Worm (Caenorhabditis elegans) whole organism, late embryonic: ENCODE data around the gene Y105C5A.15.

Experiments used
- C08G9.2 ChIP-seq: sonication (generic microtip); optimal IDR thresholded peaks from 2 replicates; lab custom pipeline; 2016; ENCODE audit warnings: mild to moderate bottlenecking, missing genetic modification characterization, moderate library complexity, missing compliant biosample characterization
- C38D4.7 ChIP-seq: fragments of 200-800 bp; sonication (Bioruptor generic); optimal IDR thresholded peaks from 2 replicates; lab custom pipeline; 2018; ENCODE audit warnings: mild to moderate bottlenecking, missing genetic modification characterization, moderate library complexity, missing compliant biosample characterization
- F13H6.1 ChIP-seq: sonication (generic microtip); optimal IDR thresholded peaks from 2 replicates; lab custom pipeline; 2016; ENCODE audit warnings: missing genetic modification characterization, missing compliant biosample characterization
- K02D7.2 ChIP-seq: sonication (generic microtip); optimal IDR thresholded peaks from 2 replicates; lab custom pipeline; 2017; ENCODE audit warnings: mild to moderate bottlenecking, missing genetic modification characterization, missing compliant biosample characterization
- ahr-1 ChIP-seq: sonication (generic microtip); optimal IDR thresholded peaks from 2 replicates; lab custom pipeline; 2016; ENCODE audit warnings: missing genetic modification characterization, missing compliant biosample characterization
- ama-1 ChIP-seq: fragments of 150-350 bp; optimal IDR thresholded peaks from 2 replicates; lab custom pipeline; 2014
- ceh-14 ChIP-seq: sonication (generic microtip); optimal IDR thresholded peaks from 2 replicates; lab custom pipeline; 2016; ENCODE audit warnings: missing genotype, missing genetic modification characterization, missing compliant biosample characterization
- ceh-18 ChIP-seq: sonication (generic microtip); optimal IDR thresholded peaks from 2 replicates; lab custom pipeline; 2016; ENCODE audit warnings: missing genetic modification characterization, missing compliant biosample characterization
- ceh-19 ChIP-seq: fragments of 200-800 bp; sonication (Bioruptor generic); optimal IDR thresholded peaks from 2 replicates; lab custom pipeline; 2018; ENCODE audit warnings: mild to moderate bottlenecking, missing genetic modification characterization, missing compliant biosample characterization
- ceh-24 ChIP-seq: sonication (generic microtip); optimal IDR thresholded peaks from 2 replicates; lab custom pipeline; 2016; ENCODE audit warnings: mild to moderate bottlenecking, missing genetic modification characterization, missing compliant biosample characterization
- ceh-30 ChIP-seq: fragments of 150-350 bp; optimal IDR thresholded peaks from 2 replicates; lab custom pipeline; 2014; ENCODE audit warnings: missing biosample characterization, missing genetic modification characterization
- ceh-31 ChIP-seq: sonication (generic microtip); optimal IDR thresholded peaks from 2 replicates; lab custom pipeline; 2016; ENCODE audit warnings: missing genetic modification characterization, missing compliant biosample characterization
- ceh-34 ChIP-seq: sonication (generic microtip); optimal IDR thresholded peaks from 2 replicates; lab custom pipeline; 2016; ENCODE audit warnings: mild to moderate bottlenecking, missing genetic modification characterization, missing compliant biosample characterization
- che-1 ChIP-seq: sonication (generic microtip); optimal IDR thresholded peaks from 2 replicates; lab custom pipeline; 2016; ENCODE audit warnings: mild to moderate bottlenecking, missing genetic modification characterization, missing compliant biosample characterization
- dve-1 ChIP-seq: sonication (generic microtip); optimal IDR thresholded peaks from 2 replicates; lab custom pipeline; 2017; ENCODE audit warnings: antibody characterized with exemption, mild to moderate bottlenecking, missing genetic modification characterization, missing compliant biosample characterization
- elt-2 ChIP-seq: sonication (generic microtip); optimal IDR thresholded peaks from 2 replicates; lab custom pipeline; 2016; ENCODE audit warnings: missing genetic modification reagents, missing genetic modification characterization, missing compliant biosample characterization
- eyg-1 ChIP-seq: sonication (generic microtip); optimal IDR thresholded peaks from 2 replicates; lab custom pipeline; 2016; ENCODE audit warnings: missing genotype, missing genetic modification characterization, missing compliant biosample characterization
- fkh-6 ChIP-seq: sonication (generic microtip); optimal IDR thresholded peaks from 2 replicates; lab custom pipeline; 2016; ENCODE audit warnings: missing genetic modification characterization, missing compliant biosample characterization
- lim-6 ChIP-seq: sonication (generic microtip); optimal IDR thresholded peaks from 2 replicates; lab custom pipeline; 2016; ENCODE audit warnings: missing genetic modification characterization, missing compliant biosample characterization
- madf-2 ChIP-seq: sonication (generic microtip); optimal IDR thresholded peaks from 2 replicates; lab custom pipeline; 2017; ENCODE audit warnings: missing genetic modification characterization, missing compliant biosample characterization
- nfya-1 ChIP-seq: sonication (generic microtip); optimal IDR thresholded peaks from 2 replicates; lab custom pipeline; 2017; ENCODE audit warnings: missing genetic modification characterization, mild to moderate bottlenecking, missing compliant biosample characterization, antibody characterized with exemption, moderate library complexity
- odd-2 ChIP-seq: sonication (generic microtip); optimal IDR thresholded peaks from 2 replicates; lab custom pipeline; 2017; ENCODE audit warnings: antibody characterized with exemption, mild to moderate bottlenecking, missing genetic modification characterization, missing compliant biosample characterization
- ref-2 ChIP-seq: sonication (generic microtip); optimal IDR thresholded peaks from 2 replicates; lab custom pipeline; 2016; ENCODE audit warnings: missing genetic modification characterization, missing compliant biosample characterization
- sdc-2 ChIP-seq: sonication (generic microtip); optimal IDR thresholded peaks from 2 replicates; lab custom pipeline; 2016; ENCODE audit warnings: missing genotype, missing genetic modification characterization, missing compliant biosample characterization
- sox-4 ChIP-seq: sonication (generic microtip); optimal IDR thresholded peaks from 2 replicates; lab custom pipeline; 2017; ENCODE audit warnings: mild to moderate bottlenecking, missing genetic modification characterization, inconsistent platforms, missing compliant biosample characterization
- unc-42 ChIP-seq: sonication (generic microtip); optimal IDR thresholded peaks from 2 replicates; lab custom pipeline; 2016; ENCODE audit warnings: missing genotype, missing genetic modification characterization, missing compliant biosample characterization
- unc-55 ChIP-seq: sonication (generic microtip); optimal IDR thresholded peaks from 2 replicates; lab custom pipeline; 2017; ENCODE audit warnings: missing biosample characterization, missing genetic modification reagents, missing genetic modification characterization
- ztf-16 ChIP-seq: sonication (generic microtip); optimal IDR thresholded peaks from 2 replicates; lab custom pipeline; 2017; ENCODE audit warnings: missing genetic modification characterization, missing compliant biosample characterization

The Y105C5A.15 gene

DNA sequence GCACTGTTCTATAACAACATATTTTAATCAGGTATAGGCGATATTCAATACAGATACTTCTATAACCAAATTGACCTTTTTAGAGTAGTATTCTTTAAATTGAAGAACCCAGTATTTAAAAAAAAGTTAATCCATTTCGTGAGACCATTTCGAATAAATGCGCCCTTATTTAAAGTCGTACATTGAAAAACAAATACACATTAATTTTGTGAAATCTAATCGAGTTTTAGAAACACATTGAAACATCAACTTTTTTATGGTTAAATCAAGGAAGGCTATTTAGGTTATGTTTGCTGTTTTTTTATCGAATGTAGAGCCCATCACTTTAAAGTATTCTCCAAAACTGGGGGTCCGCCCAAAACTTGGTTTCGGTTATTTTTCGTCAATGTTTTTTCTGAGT lies 6.3 kb downstream of the Y105C5A.15 start:
- TF ChIP-seq elt-2 (tag; lab: Kevin White, UChicago) (no peak), ceh-18 (tag; lab: Kevin White, UChicago) (no peak), eyg-1 (tag; lab: Kevin White, UChicago) (no peak), nfya-1 (no peak), ceh-31 (tag; lab: Kevin White, UChicago) (no peak), ceh-14 (no peak), sox-4 (tag; lab: Kevin White, UChicago) (no peak), lim-6 (tag; lab: Kevin White, UChicago) (no peak)
- TF ChIP-seq, all 69 proteins: peak for 0

DNA sequence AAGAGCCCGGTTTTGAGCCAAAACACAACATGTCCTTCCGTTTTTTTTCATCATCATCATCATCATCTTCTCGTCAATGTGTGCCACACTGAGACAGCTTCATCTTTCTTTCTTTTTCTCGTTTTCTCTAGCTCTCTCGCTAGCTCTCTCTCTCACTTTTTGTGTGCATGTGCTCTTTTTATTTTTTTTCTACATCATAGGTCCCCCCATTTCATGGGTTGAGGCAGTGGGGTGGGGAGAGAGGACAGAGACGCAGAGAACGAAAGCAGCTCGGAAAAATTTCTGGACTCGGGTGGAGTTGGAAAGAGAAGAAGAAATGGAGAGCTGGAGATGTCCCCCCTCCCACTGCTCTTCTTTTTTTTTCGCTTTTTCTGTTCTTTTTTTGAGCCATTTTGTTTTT lies 7.8 kb downstream of the Y105C5A.15 start:
- TF ChIP-seq ref-2 (tag; lab: Kevin White, UChicago) (no peak), ceh-18 (tag; lab: Kevin White, UChicago) (peak; percentile 78), C38D4.7 (GFP tag; lab: Kevin White, UChicago) (no peak), elt-2 (tag; lab: Kevin White, UChicago) (no peak), nfya-1 (peak; percentile 55), ama-1 (lab: Kevin White, UChicago) (no peak), ceh-19 (GFP tag; lab: Kevin White, UChicago) (peak; percentile 18), ceh-14 (peak; percentile 14), ceh-30 (tag; lab: Kevin White, UChicago) (no peak), ceh-24 (tag; lab: Kevin White, UChicago) (no peak), unc-42 (tag; lab: Kevin White, UChicago) (peak; percentile 44), sdc-2 (no peak), odd-2 (tag; lab: Kevin White, UChicago) (no peak), ceh-31 (tag; lab: Kevin White, UChicago) (peak; percentile 74), unc-55 (GFP tag; lab: Kevin White, UChicago) (peak; percentile 60)

DNA sequence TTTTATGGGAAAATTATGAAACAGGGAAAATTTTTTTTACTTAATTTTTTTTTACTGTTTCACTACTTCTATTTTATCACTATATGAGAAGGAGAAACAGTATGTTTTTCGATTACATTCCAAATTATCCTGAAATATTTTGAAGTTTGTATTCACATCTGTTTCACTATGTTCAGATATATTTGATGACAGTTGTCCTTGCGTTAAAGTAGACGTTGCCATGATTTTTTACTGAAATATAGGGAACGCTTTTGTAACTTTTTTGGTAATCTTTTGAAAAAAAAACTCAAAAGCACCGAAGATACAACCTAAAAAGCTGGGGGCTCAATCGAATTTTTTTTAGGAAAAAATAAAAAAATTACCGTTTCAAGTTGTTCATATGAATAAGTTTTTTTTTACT lies 12.5 kb downstream of the Y105C5A.15 start:
- TF ChIP-seq che-1 (tag; lab: Kevin White, UChicago): no peak

DNA sequence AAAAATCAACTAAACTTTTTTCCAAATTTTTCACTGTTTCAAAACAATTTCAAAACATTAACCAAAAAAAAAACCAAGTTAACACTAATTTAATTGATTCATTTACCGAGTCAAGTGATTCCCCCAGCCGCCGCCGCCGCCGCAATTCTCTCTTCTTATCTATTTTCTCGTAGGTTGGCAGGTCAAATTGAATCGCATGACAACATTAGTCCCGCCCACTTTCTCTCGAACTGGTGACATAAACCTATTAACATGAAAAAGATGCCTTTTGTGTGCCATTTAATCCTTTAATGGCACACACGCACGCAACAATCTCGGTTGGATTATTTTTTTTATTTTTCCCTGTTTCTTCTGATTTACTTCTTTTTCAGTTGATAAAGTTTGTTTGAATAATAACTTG lies 13.0 kb downstream of the Y105C5A.15 start:
- no peak for TF ChIP-seq ahr-1 (tag; lab: Kevin White, UChicago)
- TF ChIP-seq K02D7.2 (tag; lab: Kevin White, UChicago): no peak
- no peak for TF ChIP-seq ztf-16 (tag; lab: Kevin White, UChicago)
- TF ChIP-seq F13H6.1 (tag; lab: Kevin White, UChicago): no peak
- TF ChIP-seq ceh-30 (tag; lab: Kevin White, UChicago): no peak
- no peak for TF ChIP-seq ceh-24 (tag; lab: Kevin White, UChicago)
- TF ChIP-seq ceh-18 (tag; lab: Kevin White, UChicago): no peak
- TF ChIP-seq elt-2 (tag; lab: Kevin White, UChicago): no peak
- TF ChIP-seq madf-2 (tag; lab: Kevin White, UChicago): no peak
- TF ChIP-seq C08G9.2 (tag; lab: Kevin White, UChicago): no peak
- TF ChIP-seq ceh-34 (tag; lab: Kevin White, UChicago): no peak
- no peak for TF ChIP-seq sdc-2

DNA sequence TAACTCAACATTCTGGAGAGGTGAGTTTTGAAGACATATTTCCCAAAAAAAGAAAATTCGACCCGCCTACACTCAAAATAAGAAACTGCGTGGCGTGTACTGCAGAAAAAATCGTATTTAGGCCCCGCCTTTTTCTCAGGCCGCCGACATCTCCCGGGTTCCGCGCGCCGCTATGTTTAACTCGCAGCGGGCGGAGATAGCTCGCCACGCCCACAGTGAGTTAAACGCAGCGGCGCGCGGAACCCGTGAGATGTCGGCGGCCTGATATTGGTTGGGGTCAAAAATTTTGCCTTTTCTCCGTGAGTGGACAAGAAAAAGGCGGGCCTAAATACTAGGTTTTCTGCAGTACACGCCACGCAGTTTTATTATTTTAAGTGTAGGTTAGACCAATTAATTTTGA lies 29.4 kb downstream of the Y105C5A.15 start:
- TF ChIP-seq dve-1 (tag; lab: Kevin White, UChicago): no peak
- TF ChIP-seq fkh-6 (tag; lab: Kevin White, UChicago): no peak

DNA sequence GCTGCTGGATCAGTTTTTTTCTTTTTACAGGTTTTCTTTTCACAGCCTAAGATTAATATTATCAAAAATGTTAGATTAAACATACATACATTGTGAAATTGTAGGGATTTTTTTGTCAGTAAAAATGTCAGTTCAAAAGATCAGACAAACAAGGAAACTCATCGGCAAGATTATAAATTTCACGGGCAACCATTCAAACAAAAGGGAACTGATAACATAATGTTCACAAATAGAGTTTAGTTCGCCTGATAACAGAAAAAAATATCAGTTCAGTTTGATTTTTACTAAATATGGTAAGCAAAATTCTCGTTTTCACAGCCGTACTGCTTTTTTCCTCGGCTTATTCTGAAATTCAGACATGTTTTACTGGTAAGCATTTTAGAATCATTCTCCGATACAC lies 37.2 kb downstream of the Y105C5A.15 start:
- peak; percentile 47 for TF ChIP-seq elt-2 (tag; lab: Kevin White, UChicago)
- no peak for TF ChIP-seq lim-6 (tag; lab: Kevin White, UChicago)
